Fruit fly (Drosophila melanogaster) whole organism, larva: Measurements from ENCODE around the gene BthD.

Source experiments
- noc ChIP-seq: fragments of 200-800 bp; sonication (Bioruptor generic); optimal IDR thresholded peaks from 3 replicates; lab custom pipeline; 2019; ENCODE audit warnings: missing biosample characterization, mild to moderate bottlenecking, missing genetic modification characterization, moderate library complexity

BthD gene

DNA sequence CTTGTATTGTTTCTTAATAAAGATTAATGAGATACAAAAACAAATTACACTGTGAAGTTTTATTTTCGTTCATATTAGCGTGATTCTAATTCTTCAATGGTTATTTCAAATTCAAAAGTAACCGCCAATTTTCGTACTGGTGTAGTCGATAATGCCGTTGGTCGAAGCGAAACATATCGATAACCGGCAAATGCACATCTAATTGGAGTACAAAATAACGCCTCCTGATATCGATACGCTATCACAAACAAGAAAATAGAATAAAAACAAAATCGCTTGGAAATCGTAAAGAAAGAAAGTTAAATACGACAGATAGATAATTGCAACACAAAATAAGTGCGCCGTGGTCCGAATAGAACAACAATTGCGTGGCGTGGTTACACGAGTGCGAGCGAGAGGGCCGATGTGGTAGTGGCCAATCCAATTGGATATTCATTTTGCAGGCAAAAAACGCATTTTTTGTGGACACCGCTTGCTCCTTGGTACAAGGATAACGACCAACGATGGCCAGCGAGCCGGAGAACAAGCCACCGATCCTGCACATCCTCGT, 5.9 kb upstream of the BthD start:
- TF ChIP-seq noc: no peak

DNA sequence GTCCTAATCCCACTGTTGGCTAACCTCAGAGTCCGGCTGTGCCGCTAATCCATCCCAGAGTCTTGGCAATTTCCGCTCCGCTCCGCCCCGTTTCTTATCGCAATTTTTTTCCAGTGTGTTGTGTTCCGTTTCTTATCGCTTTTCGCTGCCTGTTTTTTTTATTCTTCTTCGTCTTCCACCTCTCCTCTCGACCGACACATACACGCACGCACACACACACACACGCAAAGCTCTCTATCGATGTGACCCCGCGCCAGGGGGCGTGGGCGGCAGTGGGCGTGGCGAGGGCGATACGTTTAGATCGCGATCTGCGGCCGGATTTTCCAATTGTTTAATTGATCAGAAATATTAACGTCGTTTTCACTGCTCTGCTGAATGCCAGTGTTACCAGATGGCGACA, 4.1 kb downstream of the BthD start:
- peak; percentile 4 for TF ChIP-seq noc

DNA sequence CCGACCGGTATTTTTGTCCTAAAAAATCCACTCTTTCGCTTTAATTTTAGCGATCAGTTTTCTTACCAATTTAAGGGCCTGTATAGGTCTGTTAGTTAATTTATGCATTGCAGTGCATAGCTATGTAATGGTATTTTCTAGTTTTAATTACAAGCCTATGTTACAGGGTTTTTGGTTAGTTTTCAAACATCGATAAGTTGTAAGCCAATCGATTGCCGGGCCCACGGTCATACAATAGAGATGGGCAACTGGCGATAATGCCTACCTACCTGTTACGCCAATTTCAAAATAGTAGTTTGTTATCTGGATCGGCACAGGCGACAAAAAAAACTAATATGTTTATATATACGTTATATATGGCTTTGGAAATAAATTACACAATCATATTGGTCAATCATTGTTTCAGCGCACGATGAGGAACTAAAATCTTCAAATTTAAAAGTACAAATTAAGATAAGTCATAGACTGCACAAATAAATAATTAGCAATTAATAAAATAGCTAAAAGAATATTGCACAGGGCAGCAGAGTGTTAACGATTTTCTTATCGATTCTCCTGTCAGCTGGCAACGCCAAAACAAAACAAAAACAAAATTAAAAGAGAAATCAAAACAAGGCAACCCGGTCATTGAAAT, 4.6 kb downstream of the BthD start, which contains the start of the genes tth and Tango2:
TSS of gene tth (minus strand) at position 170 of the 634 bp plus-strand sequence.
TSS of gene Tango2 (plus strand) at position 573 of the 634 bp plus-strand sequence.
- peak; percentile 92 for TF ChIP-seq noc

- TF ChIP-seq noc: no peak
Measured at dm6 chrX:13624334-13625079, 12.6 kb downstream of the BthD start, which contains the start of the genes CG2691 and NFAT. Gene CG2691, minus strand, starts transcription at chrX:13624408. Gene NFAT, plus strand, starts transcription at chrX:13624745.

DNA sequence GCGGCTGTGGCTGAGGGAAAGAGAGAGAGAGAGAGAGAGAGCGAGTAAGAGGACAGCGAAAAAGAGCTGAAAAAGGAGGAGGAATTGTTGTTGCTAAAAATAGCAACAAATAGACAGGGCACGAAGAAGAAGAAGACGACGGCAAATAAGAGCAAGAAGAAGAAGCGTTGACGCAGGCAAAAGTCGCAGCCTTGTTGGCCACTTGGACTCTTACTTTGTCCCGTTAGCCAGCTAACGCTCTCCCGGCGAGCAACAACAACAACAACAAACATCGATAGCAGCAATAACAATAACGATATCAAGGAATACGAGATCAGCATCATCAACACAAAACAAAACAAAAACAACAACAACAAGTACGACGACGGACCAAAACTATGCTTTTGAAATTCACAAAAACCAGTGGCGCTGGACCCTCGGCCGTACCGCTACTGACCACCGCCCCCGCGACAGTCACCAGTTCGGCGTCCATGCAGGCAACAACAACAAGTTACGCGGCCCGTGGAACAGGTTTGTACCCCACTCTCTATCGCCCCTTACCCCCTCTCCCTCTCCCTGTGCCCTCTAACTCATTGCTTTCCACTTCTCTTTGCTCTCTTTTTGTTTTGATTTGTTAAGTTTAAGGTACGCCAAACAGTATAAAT, 13.3 kb downstream of the BthD start:
- TF ChIP-seq noc: no peak

DNA sequence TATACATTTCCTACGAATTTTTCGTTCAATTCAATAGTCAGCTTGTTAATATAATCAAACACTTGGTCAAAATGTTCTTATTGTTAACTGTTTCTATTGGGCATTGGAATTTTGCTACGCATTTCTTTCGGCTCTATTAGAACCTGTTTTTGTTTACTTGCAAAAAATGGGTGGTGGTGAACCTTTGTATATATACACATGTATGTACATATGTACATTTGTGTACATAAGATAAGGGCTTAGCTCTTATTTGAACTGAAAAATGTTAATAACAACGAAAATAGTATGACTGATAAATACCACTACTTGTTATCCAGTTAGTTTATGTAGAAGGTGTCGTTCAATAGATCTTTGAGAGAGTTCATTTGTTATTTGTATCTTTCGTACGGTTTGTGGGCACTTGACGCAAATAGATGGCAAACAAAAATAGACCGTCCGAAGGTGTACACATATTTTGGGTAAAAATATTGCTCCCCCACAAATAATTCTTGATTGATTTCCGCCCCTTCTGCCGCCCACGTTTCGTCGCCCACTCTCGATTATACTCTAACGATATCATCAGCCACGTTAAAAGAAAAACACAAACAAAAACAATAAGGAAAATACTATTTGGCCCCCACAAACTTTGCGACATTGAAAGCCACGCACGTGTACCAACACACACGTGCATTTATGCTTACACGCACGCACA, 14.1 kb downstream of the BthD start:
- no peak for TF ChIP-seq noc

dm6 chrX:13626579-13626894, 14.6 kb downstream of the BthD start:
- peak; percentile 71 for TF ChIP-seq noc

dm6 chrX:13627855-13628254, 15.9 kb downstream of the BthD start:
- no peak for TF ChIP-seq noc

- no peak for TF ChIP-seq noc
Measured at dm6 chrX:13629414-13629813, 17.5 kb downstream of the BthD start.

- TF ChIP-seq noc: no peak
Measured at dm6 chrX:13630290-13630900, 18.5 kb downstream of the BthD start.

DNA sequence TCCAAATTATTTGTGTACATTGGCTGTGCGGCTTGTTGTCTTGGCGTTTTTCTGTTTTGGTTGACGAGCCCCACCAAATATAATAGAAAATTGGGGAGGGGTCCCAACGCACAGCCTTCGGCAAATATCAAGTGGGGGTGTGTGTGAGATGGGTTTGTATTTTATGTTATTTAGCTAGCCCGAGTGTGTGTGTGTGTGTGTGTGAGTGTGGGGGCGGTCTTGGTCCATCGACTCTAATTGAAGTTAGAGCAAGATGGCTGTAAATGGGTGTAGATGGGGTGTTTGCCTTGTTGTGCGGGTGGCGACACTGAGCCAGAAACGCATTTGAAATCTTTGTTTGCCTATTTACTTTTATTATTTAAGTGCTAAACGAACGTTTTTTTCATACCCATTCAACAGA, 20.7 kb downstream of the BthD start:
- TF ChIP-seq noc: peak; percentile 12

dm6 chrX:13633298-13633891, 21.5 kb downstream of the BthD start:
- no peak for TF ChIP-seq noc

- peak; percentile 91 for TF ChIP-seq noc
Measured at dm6 chrX:13634254-13634999, 22.5 kb downstream of the BthD start.

DNA sequence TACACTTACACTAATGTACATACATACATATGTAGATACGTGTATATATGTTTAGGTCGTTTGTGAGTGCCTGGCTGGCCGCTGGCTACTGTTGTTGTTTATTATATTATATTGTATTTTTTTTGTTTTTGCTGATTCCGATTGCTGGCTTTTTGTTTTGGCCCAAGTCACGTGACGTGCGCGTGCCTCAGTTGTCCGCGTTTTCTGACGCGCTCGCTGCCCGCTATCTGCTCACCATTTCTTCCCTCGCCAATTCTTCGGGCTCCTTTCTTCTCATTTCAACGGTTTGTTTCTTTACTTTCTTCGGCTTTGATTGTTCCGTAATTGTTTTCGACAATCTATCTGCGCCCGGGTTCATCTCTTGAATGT, 23.1 kb downstream of the BthD start:
- TF ChIP-seq noc: no peak

dm6 chrX:13636810-13637209, 24.9 kb downstream of the BthD start:
- TF ChIP-seq noc: peak; percentile 57
